Fruit fly (Drosophila melanogaster): ENCODE data around the gene RabGGTb.

- TF ChIP-seq CG10321 (GFP tag; IDR thresholded peaks at IDR 0.05) = no peak
- TF ChIP-seq CG8290 (GFP tag; optimal IDR thresholded peaks at IDR 0.05) = no peak
- no peak for TF ChIP-seq CG8290 (tag; optimal IDR thresholded peaks at IDR 0.05)
- no peak for TF ChIP-seq Usf (GFP tag; optimal IDR thresholded peaks at IDR 0.05)
- no peak for TF ChIP-seq CG11247 (GFP tag; IDR thresholded peaks at IDR 0.05)
- TF ChIP-seq Sin3A (optimal IDR thresholded peaks at IDR 0.05) = no peak
- TF ChIP-seq Ravus (GFP tag; IDR thresholded peaks at IDR 0.05) = no peak
- TF ChIP-seq Dll (GFP tag; IDR thresholded peaks at IDR 0.05; ENCODE audit: partially characterized antibody) = no peak
- no peak for TF ChIP-seq fu2 (GFP tag; optimal IDR thresholded peaks at IDR 0.05)
- no peak for TF ChIP-seq CG18599 (GFP tag; optimal IDR thresholded peaks at IDR 0.05)
- TF ChIP-seq Dfd (GFP tag; optimal IDR thresholded peaks at IDR 0.05) = no peak
- TF ChIP-seq Atf-2 (GFP tag; optimal IDR thresholded peaks at IDR 0.05) = no peak
- TF ChIP-seq CG9727 (GFP tag; optimal IDR thresholded peaks at IDR 0.05) = no peak
- TF ChIP-seq CG13624 (GFP tag; optimal IDR thresholded peaks at IDR 0.05) = no peak
- no peak for TF ChIP-seq Rfx (GFP tag; IDR thresholded peaks at IDR 0.05)
Measured at dm6 chr2L:2839850-2840249, 39.1 kb upstream of the RabGGTb start, which contains the start of gene CG2975.

All from whole organism, embryonic.